Worm (Caenorhabditis elegans) whole organism, young adult: Measurements from ENCODE around the gene F55B11.5.

Experiments
- B0019.2 ChIP-seq: fragments of 200-800 bp; sonication (Bioruptor generic); conservative IDR thresholded peaks from 2 replicates; pipeline ENCODE4 v1.3.6; 2022; ENCODE audit warnings: missing genetic modification reagents, missing genetic modification characterization, missing compliant biosample characterization
- B0261.1 ChIP-seq: sonication (generic microtip); optimal IDR thresholded peaks from 2 replicates; lab custom pipeline; 2016; ENCODE audit warnings: mild to moderate bottlenecking, missing genetic modification characterization, moderate library complexity, missing compliant biosample characterization
- F33H1.4 ChIP-seq: fragments of 200-800 bp; sonication (Bioruptor generic); IDR thresholded peaks from 2 replicates; pipeline ENCODE4 v1.3.6; 2022; ENCODE audit warnings: missing genetic modification reagents, missing genetic modification characterization, missing compliant biosample characterization
- F39B2.1 ChIP-seq: fragments of 200-800 bp; sonication (Bioruptor generic); IDR thresholded peaks from 2 replicates; pipeline ENCODE4 v1.3.6; 2022; ENCODE audit warnings: missing genetic modification reagents, missing genetic modification characterization, missing compliant biosample characterization
- F49E8.2 ChIP-seq: sonication (generic microtip); optimal IDR thresholded peaks from 3 replicates; lab custom pipeline; 2017; ENCODE audit warnings: missing genetic modification characterization, mild to moderate bottlenecking, missing compliant biosample characterization, antibody characterized with exemption, moderate library complexity; ENCODE audit not compliant: insufficient read depth
- K11D2.4 ChIP-seq: fragments of 200-800 bp; sonication (Bioruptor generic); IDR thresholded peaks from 2 replicates; pipeline ENCODE4 v1.3.6; 2022; ENCODE audit warnings: missing genetic modification reagents, missing genetic modification characterization, missing compliant biosample characterization
- Y53F4B.3 ChIP-seq: fragments of 200-800 bp; sonication (Bioruptor generic); IDR thresholded peaks from 2 replicates; pipeline ENCODE4 v1.3.6; 2022; ENCODE audit warnings: missing genetic modification reagents, missing genetic modification characterization, missing compliant biosample characterization
- Y79H2A.3 ChIP-seq: fragments of 200-800 bp; sonication (Bioruptor generic); conservative IDR thresholded peaks from 2 replicates; pipeline ENCODE4 v1.3.6; 2022; ENCODE audit warnings: missing genetic modification reagents, missing genetic modification characterization, missing compliant biosample characterization
- akir-1 ChIP-seq: fragments of 200-800 bp; sonication (Bioruptor generic); optimal IDR thresholded peaks from 2 replicates; lab custom pipeline; 2018; ENCODE audit warnings: mild to moderate bottlenecking, missing genetic modification characterization, moderate library complexity, missing compliant biosample characterization
- ama-1 ChIP-seq, 3 experiments: fragments of 150-350 bp in 1 of 3; sonication (generic microtip) in 2 of 3; optimal IDR thresholded peaks; 2 replicates each; lab custom pipeline; 2014 to 2018; ENCODE audit warnings: missing biosample characterization in 2 of 3, missing genetic modification characterization in 2 of 3, missing genetic modification reagents in 2 of 3
- aptf-3 ChIP-seq: fragments of 200-800 bp; sonication (Bioruptor generic); IDR thresholded peaks from 2 replicates; pipeline ENCODE4 v1.3.6; 2022; ENCODE audit warnings: missing genetic modification characterization, missing compliant biosample characterization
- atf-7 ChIP-seq: sonication (generic microtip); optimal IDR thresholded peaks from 2 replicates; lab custom pipeline; 2017; ENCODE audit warnings: mild to moderate bottlenecking, missing genetic modification characterization, missing compliant biosample characterization
- attf-3 ChIP-seq: fragments of 200-800 bp; sonication (Bioruptor generic); conservative IDR thresholded peaks from 2 replicates; pipeline ENCODE4 v1.3.6; 2022; ENCODE audit warnings: missing genetic modification reagents, missing genetic modification characterization, missing compliant biosample characterization
- attf-5 ChIP-seq: fragments of 200-800 bp; sonication (Bioruptor generic); optimal IDR thresholded peaks from 2 replicates; lab custom pipeline; 2018; ENCODE audit warnings: mild to moderate bottlenecking, missing genetic modification characterization, missing compliant biosample characterization
- attf-6 ChIP-seq: fragments of 200-800 bp; sonication (Bioruptor generic); IDR thresholded peaks from 2 replicates; pipeline ENCODE4 v1.3.6; 2022; ENCODE audit warnings: missing genetic modification reagents, missing genetic modification characterization, missing compliant biosample characterization
- bed-2 ChIP-seq: fragments of 200-800 bp; sonication (Bioruptor generic); IDR thresholded peaks from 2 replicates; pipeline ENCODE4 v1.3.6; 2022; ENCODE audit warnings: missing genetic modification reagents, missing genetic modification characterization, missing compliant biosample characterization
- ccch-3 ChIP-seq: fragments of 200-800 bp; sonication (Bioruptor generic); optimal IDR thresholded peaks from 2 replicates; lab custom pipeline; 2018; ENCODE audit warnings: mild to moderate bottlenecking, missing genetic modification characterization, missing compliant biosample characterization
- ceh-40 ChIP-seq: fragments of 200-800 bp; sonication (Bioruptor generic); IDR thresholded peaks from 2 replicates; pipeline ENCODE4 v1.3.6; 2022; ENCODE audit warnings: missing genetic modification characterization, missing compliant biosample characterization
- ceh-58 ChIP-seq: fragments of 200-800 bp; sonication (Bioruptor generic); IDR thresholded peaks from 2 replicates; pipeline ENCODE4 v1.3.6; 2022; ENCODE audit warnings: missing genetic modification characterization, missing compliant biosample characterization
- ceh-91 ChIP-seq: fragments of 200-800 bp; sonication (Bioruptor generic); IDR thresholded peaks from 2 replicates; pipeline ENCODE4 v1.3.6; 2022; ENCODE audit warnings: missing genetic modification reagents, missing genetic modification characterization, missing compliant biosample characterization
- dpl-1 ChIP-seq: fragments of 150-350 bp; optimal IDR thresholded peaks from 2 replicates; lab custom pipeline; 2014; ENCODE audit warnings: missing biosample characterization, missing genetic modification reagents, missing genetic modification characterization
- efl-1 ChIP-seq: fragments of 150-350 bp; optimal IDR thresholded peaks from 2 replicates; lab custom pipeline; 2014; ENCODE audit warnings: missing biosample characterization, missing genetic modification reagents, missing genetic modification characterization
- egrh-3 ChIP-seq: fragments of 200-800 bp; sonication (Bioruptor generic); IDR thresholded peaks from 2 replicates; pipeline ENCODE4 v1.3.6; 2022; ENCODE audit warnings: missing genetic modification reagents, missing genetic modification characterization, missing compliant biosample characterization
- ekl-4 ChIP-seq: fragments of 200-800 bp; sonication (Bioruptor generic); IDR thresholded peaks from 2 replicates; pipeline ENCODE4 v1.3.6; 2022; ENCODE audit warnings: missing genetic modification reagents, missing genetic modification characterization, missing compliant biosample characterization
- fkh-3 ChIP-seq: sonication (generic microtip); optimal IDR thresholded peaks from 2 replicates; lab custom pipeline; 2016; ENCODE audit warnings: mild to moderate bottlenecking, missing genetic modification characterization, missing compliant biosample characterization
- gei-17 ChIP-seq: fragments of 200-800 bp; sonication (Bioruptor generic); optimal IDR thresholded peaks from 2 replicates; lab custom pipeline; 2018; ENCODE audit warnings: mild to moderate bottlenecking, missing genetic modification characterization, missing compliant biosample characterization
- hlh-26 ChIP-seq: fragments of 200-800 bp; sonication (Bioruptor generic); conservative IDR thresholded peaks from 2 replicates; pipeline ENCODE4 v1.3.6; 2022; ENCODE audit warnings: missing genetic modification reagents, missing genetic modification characterization, missing compliant biosample characterization
- hmg-20 ChIP-seq: fragments of 200-800 bp; sonication (Bioruptor generic); IDR thresholded peaks from 2 replicates; pipeline ENCODE4 v1.3.6; 2022; ENCODE audit warnings: missing genetic modification reagents, missing genetic modification characterization, missing compliant biosample characterization
- hrde-1 ChIP-seq: sonication (generic microtip); optimal IDR thresholded peaks from 2 replicates; lab custom pipeline; 2016; ENCODE audit warnings: missing genetic modification characterization, mild to moderate bottlenecking, missing compliant biosample characterization, moderate library complexity, missing genotype, missing genetic modification reagents, borderline replicate concordance
- hsf-1 ChIP-seq: fragments of 200-800 bp; sonication (Bioruptor generic); IDR thresholded peaks from 2 replicates; pipeline ENCODE4 v1.3.6; 2022; ENCODE audit warnings: missing genetic modification reagents, missing genetic modification characterization, missing compliant biosample characterization
- lin-26 ChIP-seq: fragments of 200-800 bp; sonication (Bioruptor generic); IDR thresholded peaks from 2 replicates; pipeline ENCODE4 v1.3.6; 2022; ENCODE audit warnings: missing genetic modification reagents, missing genetic modification characterization, missing compliant biosample characterization
- madf-6 ChIP-seq: fragments of 200-800 bp; sonication (Bioruptor generic); IDR thresholded peaks from 2 replicates; pipeline ENCODE4 v1.3.6; 2022; ENCODE audit warnings: missing genetic modification reagents, missing genetic modification characterization, missing compliant biosample characterization
- mcd-1 ChIP-seq: fragments of 200-800 bp; sonication (Bioruptor generic); IDR thresholded peaks from 2 replicates; pipeline ENCODE4 v1.3.6; 2022; ENCODE audit warnings: missing genetic modification reagents, missing genetic modification characterization, missing compliant biosample characterization
- nhr-120 ChIP-seq: fragments of 200-800 bp; sonication (Bioruptor generic); IDR thresholded peaks from 2 replicates; pipeline ENCODE4 v1.3.6; 2022; ENCODE audit warnings: missing genetic modification characterization, missing compliant biosample characterization
- nhr-179 ChIP-seq: sonication (generic microtip); optimal IDR thresholded peaks from 2 replicates; lab custom pipeline; 2016; ENCODE audit warnings: mild to moderate bottlenecking, missing genetic modification characterization, missing compliant biosample characterization
- nhr-27 ChIP-seq: fragments of 200-800 bp; sonication (Bioruptor generic); optimal IDR thresholded peaks from 2 replicates; lab custom pipeline; 2018; ENCODE audit warnings: mild to moderate bottlenecking, missing genetic modification characterization, moderate library complexity, missing compliant biosample characterization
- repo-1 ChIP-seq: sonication (generic microtip); optimal IDR thresholded peaks from 2 replicates; lab custom pipeline; 2017; ENCODE audit warnings: mild to moderate bottlenecking, missing genetic modification characterization, missing compliant biosample characterization
- rpc-1 ChIP-seq, 2 experiments: fragments of 150-350 bp in 1 of 2; sonication (generic microtip) in 1 of 2; optimal IDR thresholded peaks; 2 replicates each; lab custom pipeline; 2014 to 2018; ENCODE audit warnings: missing biosample characterization in 1 of 2, missing genetic modification characterization in 1 of 2, missing genetic modification reagents in 1 of 2, missing genotype in 1 of 2
- sdz-38 ChIP-seq: sonication (generic microtip); optimal IDR thresholded peaks from 2 replicates; lab custom pipeline; 2016; ENCODE audit warnings: missing genotype, missing genetic modification characterization, missing compliant biosample characterization
- sea-2 ChIP-seq: fragments of 200-800 bp; sonication (Bioruptor generic); IDR thresholded peaks from 2 replicates; pipeline ENCODE4 v1.3.6; 2022; ENCODE audit warnings: missing genetic modification characterization, missing compliant biosample characterization
- snpc-4 ChIP-seq, 5 experiments: fragments of 150-350 bp in 1 of 5; sonication (generic microtip) in 4 of 5; optimal IDR thresholded peaks; 2 replicates each; lab custom pipeline; 2014 to 2018; ENCODE audit warnings: missing genetic modification characterization in 5 of 5, missing biosample characterization in 3 of 5, antibody characterized with exemption in 2 of 5, mild to moderate bottlenecking in 2 of 5, missing compliant biosample characterization in 2 of 5, missing genotype in 2 of 5, moderate library complexity in 2 of 5, missing genetic modification reagents in 1 of 5
- sptf-2 ChIP-seq: fragments of 200-800 bp; sonication (Bioruptor generic); optimal IDR thresholded peaks from 2 replicates; lab custom pipeline; 2018; ENCODE audit warnings: mild to moderate bottlenecking, missing genetic modification characterization, missing compliant biosample characterization
- tlf-1 ChIP-seq: fragments of 200-800 bp; sonication (Bioruptor generic); optimal IDR thresholded peaks from 2 replicates; lab custom pipeline; 2018; ENCODE audit warnings: mild to moderate bottlenecking, missing genetic modification characterization, missing compliant biosample characterization
- unc-62 ChIP-seq: fragments of 150-350 bp; optimal IDR thresholded peaks from 2 replicates; lab custom pipeline; 2014; ENCODE audit warnings: missing biosample characterization, missing genetic modification reagents, missing genetic modification characterization
- zfh-2 ChIP-seq: fragments of 200-800 bp; sonication (Bioruptor generic); conservative IDR thresholded peaks from 2 replicates; pipeline ENCODE4 v1.3.6; 2022; ENCODE audit warnings: missing genetic modification reagents, missing genetic modification characterization, missing compliant biosample characterization
- ztf-26 ChIP-seq: sonication (generic microtip); optimal IDR thresholded peaks from 2 replicates; lab custom pipeline; 2017; ENCODE audit warnings: missing genetic modification characterization, missing compliant biosample characterization

F55B11.5 gene

ce11 chrIV:14461343-14461742, 33.8 kb downstream of the F55B11.5 start:
- peak; percentile 90 for TF ChIP-seq hsf-1
- TF ChIP-seq, all 124 proteins: peak for 1; not testable (repeated sequence) for 123

ce11 chrIV:14464065-14464567, 36.6 kb downstream of the F55B11.5 start, which contains the start of gene dld-1:
TSS of gene dld-1 (plus strand) at chrIV:14464517.
- TF ChIP-seq ztf-26 (peak; percentile 47), ceh-91 (peak; percentile 75), bed-2 (GFP tag; lab: Robert Waterston, UW) (no peak), mcd-1 (peak; percentile 83), attf-3 (GFP tag; lab: Robert Waterston, UW) (peak; percentile 100), F39B2.1 (GFP tag; lab: Robert Waterston, UW) (no peak), hlh-26 (no peak), B0019.2 (peak; percentile 68), gei-17 (peak; percentile 52), akir-1 (no peak), hsf-1 (peak; percentile 75), efl-1 (GFP tag; lab: Kevin White, UChicago) (peak; percentile 94), egrh-3 (GFP tag; lab: Robert Waterston, UW) (no peak), lin-26 (no peak; the same call in none of the 2 replicates), K11D2.4 (GFP tag; lab: Robert Waterston, UW) (peak; percentile 79), nhr-27 (tag; lab: Kevin White, UChicago) (no peak), ceh-58 (no peak), madf-6 (GFP tag; lab: Robert Waterston, UW) (peak; percentile 89), dpl-1 (GFP tag; lab: Kevin White, UChicago) (peak; percentile 92), nhr-179 (tag; lab: Kevin White, UChicago) (no peak), fkh-3 (tag; lab: Kevin White, UChicago) (no peak), attf-6 (GFP tag; lab: Robert Waterston, UW) (peak; percentile 99), attf-5 (GFP tag; lab: Kevin White, UChicago) (peak; percentile 85), sdz-38 (no peak), ama-1 (optimal IDR thresholded peaks at IDR 0.05; lab: Kevin White, UChicago) (no peak), ama-1 (GFP tag; optimal IDR thresholded peaks at IDR 0.05; lab: Kevin White, UChicago) (no peak), atf-7 (peak; percentile 5), F33H1.4 (GFP tag; lab: Robert Waterston, UW) (peak; percentile 98), nhr-120 (no peak), repo-1 (tag; lab: Kevin White, UChicago) (no peak), Y53F4B.3 (GFP tag; lab: Robert Waterston, UW) (no peak), tlf-1 (GFP tag; lab: Kevin White, UChicago) (peak; percentile 76), unc-62 (GFP tag; lab: Kevin White, UChicago) (no peak), zfh-2 (no peak), Y79H2A.3 (GFP tag; lab: Robert Waterston, UW) (no peak), F49E8.2 (peak; percentile 94), ccch-3 (GFP tag; lab: Kevin White, UChicago) (no peak), B0261.1 (tag; lab: Kevin White, UChicago) (no peak), aptf-3 (GFP tag; lab: Robert Waterston, UW) (no peak), rpc-1 (optimal IDR thresholded peaks at IDR 0.05; lab: Kevin White, UChicago) (no peak), rpc-1 (tag; optimal IDR thresholded peaks at IDR 0.05; lab: Kevin White, UChicago) (no peak), ekl-4 (peak; percentile 87), sea-2 (no peak), sptf-2 (no peak), snpc-4 (GFP tag; optimal IDR thresholded peaks at IDR 0.05; lab: Kevin White, UChicago) (peak; percentile 96), snpc-4 (tag; optimal IDR thresholded peaks at IDR 0.05; lab: Kevin White, UChicago) (peak; percentile 74 to 98 (median 97)), hrde-1 (no peak), hmg-20 (GFP tag; lab: Robert Waterston, UW) (no peak), ceh-40 (no peak)
